Worm (Caenorhabditis elegans): ENCODE data around the gene sma-1.

DNA sequence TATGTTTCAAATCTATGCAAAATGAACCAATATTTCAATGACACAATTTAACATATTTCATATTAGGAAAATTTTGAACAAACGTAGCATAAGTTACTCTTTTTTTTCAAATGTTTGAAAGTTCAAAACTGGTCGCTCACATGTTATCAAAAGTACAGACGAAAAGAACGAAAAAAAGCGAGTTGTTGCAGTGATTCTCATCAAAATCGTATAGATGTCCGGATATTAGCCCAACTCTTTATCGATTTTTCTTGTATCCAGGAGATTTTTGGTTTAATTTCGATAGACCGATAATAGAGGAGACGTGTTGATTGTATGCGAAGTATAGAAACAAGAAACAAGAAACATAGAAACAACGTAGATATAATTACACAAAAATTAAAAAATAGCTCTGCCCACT is 41.1 kb downstream of the sma-1 start:
- TF ChIP-seq ztf-29 (GFP tag; IDR thresholded peaks at IDR 0.05) = no peak
- TF ChIP-seq ztf-23 (GFP tag; IDR thresholded peaks at IDR 0.05) = no peak
- no peak for TF ChIP-seq ref-1 (GFP tag; conservative IDR thresholded peaks at IDR 0.05)
- TF ChIP-seq flt-1 (GFP tag; IDR thresholded peaks at IDR 0.05) = no peak
